Fruit fly (Drosophila melanogaster): ENCODE measurements around the gene CG33493.

Gene CG33493

DNA sequence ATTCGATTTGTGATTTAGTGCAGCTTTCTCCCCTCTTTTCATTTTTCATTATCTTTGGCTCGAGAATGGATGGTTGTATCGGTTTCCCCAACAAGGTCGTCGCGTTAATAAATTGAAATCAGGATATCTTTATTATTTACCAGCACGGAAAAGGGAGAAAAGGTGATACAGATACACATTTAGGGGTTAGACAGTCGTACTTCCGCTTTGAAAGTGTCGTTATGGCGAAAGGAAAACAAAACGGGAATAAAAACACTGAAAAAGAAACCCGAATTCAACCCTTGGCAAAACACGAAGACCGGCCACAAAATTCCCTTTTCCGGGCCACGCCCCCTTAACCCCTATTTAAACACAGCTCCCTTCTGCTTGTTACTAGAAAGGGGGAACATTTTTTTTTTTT is 8.5 kb downstream of the CG33493 start:
- peak; percentile 79 for TF ChIP-seq D19A (tag; optimal IDR thresholded peaks at IDR 0.05)
- TF ChIP-seq CG9727 (GFP tag; optimal IDR thresholded peaks at IDR 0.05): no peak
- TF ChIP-seq sqz (GFP tag; optimal IDR thresholded peaks at IDR 0.05): peak; percentile 41
- peak; percentile 90 for TF ChIP-seq pros (GFP tag; optimal IDR thresholded peaks at IDR 0.05)
- no peak for TF ChIP-seq Gsc (GFP tag; IDR thresholded peaks at IDR 0.05)

DNA sequence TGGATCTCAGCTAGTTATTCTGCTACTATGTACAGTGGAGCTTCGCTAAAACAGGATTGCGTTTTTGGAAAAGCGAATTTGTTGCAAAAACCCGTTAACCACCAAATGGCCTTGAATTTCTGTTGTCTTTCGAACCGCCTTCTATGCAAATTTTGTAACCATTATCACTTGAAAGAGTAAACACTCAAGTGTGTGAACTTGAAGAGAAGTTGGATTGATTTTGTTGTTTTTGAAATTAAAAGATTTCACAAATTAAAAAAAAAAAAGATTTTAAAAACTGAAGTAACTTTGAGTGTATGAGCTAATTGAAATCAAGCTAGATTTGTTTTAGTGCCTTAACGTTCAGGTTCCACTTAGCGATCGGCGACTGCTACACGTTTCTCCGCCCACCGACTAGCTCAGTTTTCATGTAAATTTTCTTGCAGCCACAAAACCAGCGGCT is 9.0 kb downstream of the CG33493 start:
- TF ChIP-seq nerfin-1 (tag; optimal IDR thresholded peaks at IDR 0.05): peak; percentile 54
- TF ChIP-seq MBD-R2 (GFP tag; IDR thresholded peaks at IDR 0.05): no peak; the same call in 1 of the 2 replicates
- TF ChIP-seq exex (tag; optimal IDR thresholded peaks at IDR 0.05): no peak
- peak; percentile 84 for TF ChIP-seq Ptx1 (GFP tag; IDR thresholded peaks at IDR 0.05)
- TF ChIP-seq Drgx (GFP tag; IDR thresholded peaks at IDR 0.05): peak; percentile 83
- TF ChIP-seq CG1603 (tag; optimal IDR thresholded peaks at IDR 0.05): peak; percentile 51
- no peak for TF ChIP-seq pros (GFP tag; optimal IDR thresholded peaks at IDR 0.05)
- no peak for TF ChIP-seq Bteb2 (GFP tag; optimal IDR thresholded peaks at IDR 0.05)
- TF ChIP-seq salm (tag; optimal IDR thresholded peaks at IDR 0.05): no peak
- TF ChIP-seq CG2199 (GFP tag; IDR thresholded peaks at IDR 0.05): 0 out of 3 replicates have a peak, but pooled peaks have one; percentile 59
- peak; percentile 39 for TF ChIP-seq CG6765 (GFP tag; optimal IDR thresholded peaks at IDR 0.05)
- peak; percentile 36 for TF ChIP-seq lilli (GFP tag; optimal IDR thresholded peaks at IDR 0.05)
- peak; percentile 51 for TF ChIP-seq CG8944 (GFP tag; optimal IDR thresholded peaks at IDR 0.05)
- peak; percentile 47 for TF ChIP-seq CG13624 (GFP tag; optimal IDR thresholded peaks at IDR 0.05)
- TF ChIP-seq CG12391 (tag; optimal IDR thresholded peaks at IDR 0.05): peak; percentile 59
- TF ChIP-seq HLH54F (GFP tag; optimal IDR thresholded peaks at IDR 0.05): peak; percentile 36
- no peak for TF ChIP-seq Doc3 (GFP tag; IDR thresholded peaks at IDR 0.05; ENCODE audit: partially characterized antibody)
- TF ChIP-seq cg (GFP tag; optimal IDR thresholded peaks at IDR 0.05): no peak
- no peak for TF ChIP-seq CG17186 (GFP tag; optimal IDR thresholded peaks at IDR 0.05)
- TF ChIP-seq croc (GFP tag; conservative IDR thresholded peaks at IDR 0.05): peak; percentile 43; the same call in 1 of the 3 replicates
- peak; percentile 63 for TF ChIP-seq CG15011 (GFP tag; optimal IDR thresholded peaks at IDR 0.05)
- peak; percentile 19 for TF ChIP-seq CG10543 (GFP tag; optimal IDR thresholded peaks at IDR 0.05)
- TF ChIP-seq CG12104 (GFP tag; optimal IDR thresholded peaks at IDR 0.05): peak; percentile 62
- peak; percentile 71 for TF ChIP-seq CG15269 (tag; optimal IDR thresholded peaks at IDR 0.05)
- peak; percentile 21 for TF ChIP-seq CG11723 (GFP tag; optimal IDR thresholded peaks at IDR 0.05)
- TF ChIP-seq Usf (GFP tag; optimal IDR thresholded peaks at IDR 0.05): peak; percentile 33
- TF ChIP-seq odd (GFP tag; optimal IDR thresholded peaks at IDR 0.05): peak; percentile 26
- TF ChIP-seq ttk (GFP tag; IDR thresholded peaks at IDR 0.05): peak; percentile 54
- peak; percentile 48 for TF ChIP-seq Jarid2 (GFP tag; optimal IDR thresholded peaks at IDR 0.05)
- no peak for TF ChIP-seq dati (GFP tag; IDR thresholded peaks at IDR 0.05)
- TF ChIP-seq zfh2 (GFP tag; optimal IDR thresholded peaks at IDR 0.05): peak; percentile 55
- no peak for TF ChIP-seq chinmo (GFP tag; IDR thresholded peaks at IDR 0.05; ENCODE audit: partially characterized antibody)
- TF ChIP-seq sna (GFP tag; IDR thresholded peaks at IDR 0.05; ENCODE audit: partially characterized antibody): 0 out of 2 replicates have a peak, but pooled peaks have one; percentile 15
- no peak for TF ChIP-seq CG14860 (GFP tag; IDR thresholded peaks at IDR 0.05; ENCODE audit: partially characterized antibody)
- TF ChIP-seq CG17829 (tag; optimal IDR thresholded peaks at IDR 0.05): peak; percentile 25
- peak; percentile 70; the same call in 2 of the 3 replicates for TF ChIP-seq CG11456 (GFP tag; IDR thresholded peaks at IDR 0.05)
- TF ChIP-seq CG4328 (GFP tag; optimal IDR thresholded peaks at IDR 0.05): no peak
- no peak for TF ChIP-seq usp (GFP tag; optimal IDR thresholded peaks at IDR 0.05)
- 0 out of 3 replicates have a peak, but pooled peaks have one; percentile 61 for TF ChIP-seq CG11093 (GFP tag; IDR thresholded peaks at IDR 0.05)
- peak; percentile 50 for TF ChIP-seq BtbVII (GFP tag; optimal IDR thresholded peaks at IDR 0.05)
- TF ChIP-seq Dad (GFP tag; optimal IDR thresholded peaks at IDR 0.05): peak; percentile 14
- peak; percentile 61 for TF ChIP-seq CG14014 (GFP tag; IDR thresholded peaks at IDR 0.05)
- TF ChIP-seq CG7987 (GFP tag; optimal IDR thresholded peaks at IDR 0.05): no peak
- no peak for TF ChIP-seq CG13123 (GFP tag; optimal IDR thresholded peaks at IDR 0.05)
- no peak for TF ChIP-seq CG31365 (tag; optimal IDR thresholded peaks at IDR 0.05)

Measured in whole organism, embryonic.